Worm (Caenorhabditis elegans): Measurements from ENCODE around the gene R144.6.

The R144.6 gene

DNA sequence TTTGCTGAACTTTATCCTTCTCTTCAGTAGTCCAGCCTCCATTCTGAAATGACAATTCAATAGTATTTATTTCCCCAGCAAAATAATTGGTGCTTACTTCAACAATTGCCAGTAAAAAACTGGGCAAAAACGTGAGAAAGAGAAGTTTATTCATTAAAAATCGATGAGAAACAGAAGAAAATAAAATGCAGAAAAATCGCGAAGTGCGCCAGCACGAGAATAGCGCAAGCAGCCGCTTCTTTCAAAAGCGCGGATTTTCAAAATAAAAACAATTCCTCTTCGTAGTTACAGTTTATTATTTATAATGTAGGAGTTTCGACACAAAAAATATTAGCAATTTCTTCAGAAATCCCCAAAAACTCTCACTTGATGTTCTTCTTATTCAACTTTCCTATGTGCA, 41.6 kb downstream of the R144.6 start, which contains the start of gene C27F2.9 (continued):
- TF ChIP-seq Y95B8A.8 (GFP tag; IDR thresholded peaks at IDR 0.05) (no peak), T07F8.4 (tag; optimal IDR thresholded peaks at IDR 0.05) (no peak), efl-1 (GFP tag; optimal IDR thresholded peaks at IDR 0.05) (peak; percentile 93), nhr-120 (GFP tag; IDR thresholded peaks at IDR 0.05) (no peak), ceh-58 (GFP tag; IDR thresholded peaks at IDR 0.05) (no peak), rcor-1 (GFP tag; IDR thresholded peaks at IDR 0.05) (peak; percentile 90), F49E8.2 (tag; optimal IDR thresholded peaks at IDR 0.05; ENCODE audit: insufficient read depth) (no peak), egl-18 (GFP tag; IDR thresholded peaks at IDR 0.05) (no peak), snpc-1.1 (tag; optimal IDR thresholded peaks at IDR 0.05; ENCODE audit: insufficient read depth) (no peak), C06A6.2 (GFP tag; conservative IDR thresholded peaks at IDR 0.05) (0 out of 2 replicates have a peak, but pooled peaks have one; percentile 34), nhr-90 (tag; optimal IDR thresholded peaks at IDR 0.05) (no peak), hmg-20 (GFP tag; IDR thresholded peaks at IDR 0.05) (peak; percentile 85), nhr-80 (tag; optimal IDR thresholded peaks at IDR 0.05) (peak; percentile 52), bed-2 (GFP tag; IDR thresholded peaks at IDR 0.05) (no peak), lin-40 (tag; optimal IDR thresholded peaks at IDR 0.05) (peak; percentile 86), hrde-1 (tag; optimal IDR thresholded peaks at IDR 0.05; ENCODE audit: borderline replicate concordance) (no peak), zim-3 (tag; optimal IDR thresholded peaks at IDR 0.05) (no peak), B0035.1 (tag; optimal IDR thresholded peaks at IDR 0.05) (no peak), lsy-27 (tag; optimal IDR thresholded peaks at IDR 0.05; ENCODE audit: borderline replicate concordance, insufficient read depth) (no peak), somi-1 (GFP tag; optimal IDR thresholded peaks at IDR 0.05) (peak; percentile 35), F57A8.1 (GFP tag; optimal IDR thresholded peaks at IDR 0.05) (no peak), zfh-2 (GFP tag; conservative IDR thresholded peaks at IDR 0.05) (no peak), D2030.7 (GFP tag; IDR thresholded peaks at IDR 0.05) (peak; percentile 62), hlh-26 (GFP tag; conservative IDR thresholded peaks at IDR 0.05) (no peak), lin-26 (GFP tag; IDR thresholded peaks at IDR 0.05) (no peak), dpl-1 (GFP tag; optimal IDR thresholded peaks at IDR 0.05) (peak; percentile 97), F37B4.10 (GFP tag; IDR thresholded peaks at IDR 0.05) (no peak), nhr-27 (tag; optimal IDR thresholded peaks at IDR 0.05) (no peak), xnd-1 (tag; optimal IDR thresholded peaks at IDR 0.05) (peak; percentile 67), pbrm-1 (GFP tag; IDR thresholded peaks at IDR 0.05) (peak; percentile 73), B0261.1 (tag; optimal IDR thresholded peaks at IDR 0.05) (no peak), F10E7.11 (tag; optimal IDR thresholded peaks at IDR 0.05) (no peak), nfya-2 (GFP tag; IDR thresholded peaks at IDR 0.05) (no peak), bed-1 (GFP tag; IDR thresholded peaks at IDR 0.05) (no peak), tlf-1 (GFP tag; optimal IDR thresholded peaks at IDR 0.05) (peak; percentile 83), sdz-38 (tag; optimal IDR thresholded peaks at IDR 0.05) (no peak), nfya-1 (tag; optimal IDR thresholded peaks at IDR 0.05; ENCODE audit: borderline replicate concordance, insufficient read depth) (no peak), akir-1 (GFP tag; optimal IDR thresholded peaks at IDR 0.05) (no peak), ekl-4 (GFP tag; IDR thresholded peaks at IDR 0.05) (no peak), dpff-1 (tag; optimal IDR thresholded peaks at IDR 0.05) (no peak), ccch-3 (GFP tag; optimal IDR thresholded peaks at IDR 0.05) (no peak), lir-1 (GFP tag; conservative IDR thresholded peaks at IDR 0.05) (no peak; the same call in 1 of the 2 replicates), mes-4 (tag; optimal IDR thresholded peaks at IDR 0.05) (no peak), madf-6 (GFP tag; IDR thresholded peaks at IDR 0.05) (no peak), Y79H2A.3 (GFP tag; conservative IDR thresholded peaks at IDR 0.05) (no peak), unc-62 (GFP tag; optimal IDR thresholded peaks at IDR 0.05) (no peak), gei-17 (GFP tag; optimal IDR thresholded peaks at IDR 0.05) (no peak), chd-7 (tag; optimal IDR thresholded peaks at IDR 0.05) (no peak), mxl-1 (tag; optimal IDR thresholded peaks at IDR 0.05) (no peak)
